Worm (Caenorhabditis elegans) whole organism, L1 larva: Measurements from ENCODE around the gene T19C9.8.

ENCODE experiments used
- C16A3.4 ChIP-seq: fragments of 150-350 bp; optimal IDR thresholded peaks from 2 replicates; lab custom pipeline; 2014; ENCODE audit warnings: missing biosample characterization, missing genetic modification characterization
- Y116A8C.19 ChIP-seq: sonication (generic microtip); optimal IDR thresholded peaks from 2 replicates; lab custom pipeline; 2016; ENCODE audit warnings: missing compliant biosample characterization, missing genetic modification characterization, borderline replicate concordance
- alr-1 ChIP-seq: fragments of 200-800 bp; sonication (Bioruptor generic); optimal IDR thresholded peaks from 2 replicates; lab custom pipeline; 2018; ENCODE audit warnings: borderline replicate concordance, mild to moderate bottlenecking, missing genetic modification characterization, missing compliant biosample characterization
- ceh-88 ChIP-seq: fragments of 200-800 bp; sonication (Bioruptor generic); IDR thresholded peaks from 2 replicates; pipeline ENCODE4 v1.3.6; 2022; ENCODE audit warnings: missing genetic modification characterization, missing compliant biosample characterization
- ces-1 ChIP-seq: fragments of 150-350 bp; optimal IDR thresholded peaks from 2 replicates; lab custom pipeline; 2014; ENCODE audit warnings: missing biosample characterization, missing genetic modification reagents, missing genetic modification characterization
- dpl-1 ChIP-seq, 3 experiments: fragments of 150-350 bp in 2 of 3; sonication (generic microtip) in 1 of 3; optimal IDR thresholded peaks; 2 replicates each; lab custom pipeline; 2014 to 2017; ENCODE audit warnings: missing biosample characterization in 3 of 3, missing genetic modification characterization in 3 of 3, missing genetic modification reagents in 3 of 3
- dsc-1 ChIP-seq: sonication (generic microtip); optimal IDR thresholded peaks from 2 replicates; lab custom pipeline; 2016; ENCODE audit warnings: mild to moderate bottlenecking, missing genetic modification characterization, missing compliant biosample characterization
- efl-1 ChIP-seq, 4 experiments: fragments of 150-350 bp; optimal IDR thresholded peaks in 3 of 4; peaks in 1 of 4; 1 replicate in 1 of 4; 2 replicates in 3 of 4; lab custom pipeline; 2014; ENCODE audit warnings: missing biosample characterization in 2 of 4, missing genetic modification characterization in 2 of 4, missing genetic modification reagents in 2 of 4
- egl-13 ChIP-seq: sonication (generic microtip); optimal IDR thresholded peaks from 2 replicates; lab custom pipeline; 2016; ENCODE audit warnings: missing genotype, missing genetic modification reagents, missing genetic modification characterization, missing compliant biosample characterization
- elt-3 ChIP-seq, 6 experiments: fragments of 150-350 bp in 1 of 6; sonication (generic microtip); optimal IDR thresholded peaks; 2 replicates each; lab custom pipeline; 2017 to 2018; ENCODE audit warnings: missing biosample characterization in 6 of 6, missing genetic modification characterization in 6 of 6, inconsistent platforms in 1 of 6
- ets-5 ChIP-seq: fragments of 200-800 bp; sonication (Bioruptor generic); IDR thresholded peaks from 2 replicates; pipeline ENCODE4 v1.3.6; 2022; ENCODE audit warnings: missing genetic modification characterization, missing compliant biosample characterization
- fkh-4 ChIP-seq: sonication (generic microtip); optimal IDR thresholded peaks from 2 replicates; lab custom pipeline; 2016; ENCODE audit warnings: missing compliant biosample characterization, missing genetic modification characterization, borderline replicate concordance
- fos-1 ChIP-seq: fragments of 150-350 bp; optimal IDR thresholded peaks from 2 replicates; lab custom pipeline; 2014; ENCODE audit warnings: missing biosample characterization, missing genetic modification characterization
- grh-1 ChIP-seq: fragments of 200-800 bp; sonication (Bioruptor generic); IDR thresholded peaks from 2 replicates; pipeline ENCODE4 v1.3.6; 2022; ENCODE audit warnings: missing genetic modification reagents, missing genetic modification characterization, missing compliant biosample characterization
- hlh-17 ChIP-seq: fragments of 200-800 bp; sonication (Bioruptor generic); optimal IDR thresholded peaks from 2 replicates; lab custom pipeline; 2018; ENCODE audit warnings: missing genetic modification characterization, mild to moderate bottlenecking, missing compliant biosample characterization, moderate library complexity, borderline replicate concordance
- hlh-4 ChIP-seq: sonication (generic microtip); optimal IDR thresholded peaks from 2 replicates; lab custom pipeline; 2016; ENCODE audit warnings: mild to moderate bottlenecking, missing genetic modification characterization, missing compliant biosample characterization
- hpl-2 ChIP-seq: fragments of 150-350 bp; optimal IDR thresholded peaks from 2 replicates; lab custom pipeline; 2014; ENCODE audit warnings: missing biosample characterization, missing genetic modification reagents, missing genetic modification characterization
- lin-13 ChIP-seq: fragments of 150-350 bp; optimal IDR thresholded peaks from 2 replicates; lab custom pipeline; 2014; ENCODE audit warnings: missing biosample characterization, missing genetic modification reagents, missing genetic modification characterization
- lin-14 ChIP-seq: fragments of 200-800 bp; sonication (Bioruptor generic); optimal IDR thresholded peaks from 2 replicates; lab custom pipeline; 2018; ENCODE audit warnings: mild to moderate bottlenecking, missing genetic modification characterization, moderate library complexity, missing compliant biosample characterization
- lin-39 ChIP-seq: fragments of 150-350 bp; optimal IDR thresholded peaks from 2 replicates; lab custom pipeline; 2014; ENCODE audit warnings: missing biosample characterization, missing genetic modification reagents, missing genetic modification characterization
- lir-3 ChIP-seq: sonication (generic microtip); optimal IDR thresholded peaks from 2 replicates; lab custom pipeline; 2016; ENCODE audit warnings: mild to moderate bottlenecking, missing genetic modification characterization, moderate library complexity, missing compliant biosample characterization; ENCODE audit not compliant: poor library complexity
- mdl-1 ChIP-seq, 2 experiments: fragments of 150-350 bp; optimal IDR thresholded peaks; 2 replicates each; lab custom pipeline; 2014 to 2017; ENCODE audit warnings: missing biosample characterization in 2 of 2, missing genetic modification characterization in 2 of 2, inconsistent platforms in 1 of 2
- mep-1 ChIP-seq: fragments of 150-350 bp; optimal IDR thresholded peaks from 2 replicates; lab custom pipeline; 2014; ENCODE audit warnings: missing biosample characterization, missing genetic modification characterization
- nhr-19 ChIP-seq: fragments of 200-800 bp; sonication (Bioruptor generic); conservative IDR thresholded peaks from 2 replicates; pipeline ENCODE4 v1.3.6; 2022; ENCODE audit warnings: missing genetic modification characterization, missing compliant biosample characterization
- nhr-20 ChIP-seq: sonication (generic microtip); optimal IDR thresholded peaks from 2 replicates; lab custom pipeline; 2016; ENCODE audit warnings: mild to moderate bottlenecking, missing genetic modification characterization, missing compliant biosample characterization
- nhr-28 ChIP-seq: fragments of 150-350 bp; optimal IDR thresholded peaks from 2 replicates; lab custom pipeline; 2014; ENCODE audit warnings: missing biosample characterization, missing genetic modification characterization
- nhr-84 ChIP-seq: sonication (generic microtip); optimal IDR thresholded peaks from 2 replicates; lab custom pipeline; 2017; ENCODE audit warnings: missing biosample characterization, missing genetic modification characterization
- nhr-90 ChIP-seq: sonication (generic microtip); optimal IDR thresholded peaks from 2 replicates; lab custom pipeline; 2016; ENCODE audit warnings: mild to moderate bottlenecking, missing genetic modification characterization, missing compliant biosample characterization; ENCODE audit not compliant: poor library complexity
- pag-3 ChIP-seq: sonication (generic microtip); optimal IDR thresholded peaks from 2 replicates; lab custom pipeline; 2017; ENCODE audit warnings: missing genetic modification characterization, mild to moderate bottlenecking, missing compliant biosample characterization, antibody characterized with exemption, borderline replicate concordance; ENCODE audit not compliant: insufficient read depth
- pqm-1 ChIP-seq: sonication (generic microtip); optimal IDR thresholded peaks from 3 replicates; lab custom pipeline; 2017; ENCODE audit warnings: missing biosample characterization, missing genetic modification characterization
- snpc-4 ChIP-seq: fragments of 150-350 bp; optimal IDR thresholded peaks from 2 replicates; lab custom pipeline; 2014; ENCODE audit warnings: missing biosample characterization, missing genetic modification characterization
- snu-23 ChIP-seq: sonication (generic microtip); optimal IDR thresholded peaks from 2 replicates; lab custom pipeline; 2016; ENCODE audit warnings: missing genetic modification characterization, missing compliant biosample characterization
- sox-4 ChIP-seq: sonication (generic microtip); optimal IDR thresholded peaks from 2 replicates; lab custom pipeline; 2016; ENCODE audit warnings: missing genetic modification characterization, missing compliant biosample characterization
- unc-86 ChIP-seq: sonication (generic microtip); optimal IDR thresholded peaks from 2 replicates; lab custom pipeline; 2016; ENCODE audit warnings: missing genetic modification characterization, missing compliant biosample characterization
- unc-98 ChIP-seq: fragments of 200-800 bp; sonication (Bioruptor generic); IDR thresholded peaks from 2 replicates; pipeline ENCODE4 v1.3.6; 2022; ENCODE audit warnings: missing genetic modification characterization, missing compliant biosample characterization
- vab-15 ChIP-seq: sonication (generic microtip); optimal IDR thresholded peaks from 2 replicates; lab custom pipeline; 2017; ENCODE audit warnings: missing genotype, mild to moderate bottlenecking, missing genetic modification characterization, missing compliant biosample characterization
- xbp-1 ChIP-seq: sonication (generic microtip); optimal IDR thresholded peaks from 2 replicates; lab custom pipeline; 2016; ENCODE audit warnings: missing genetic modification characterization, missing compliant biosample characterization
- ztf-11 ChIP-seq, 2 experiments: sonication (generic microtip); optimal IDR thresholded peaks; 2 replicates each; lab custom pipeline; 2016 to 2017; ENCODE audit warnings: missing genetic modification characterization in 2 of 2, missing biosample characterization in 1 of 2, missing compliant biosample characterization in 1 of 2

T19C9.8 gene

DNA sequence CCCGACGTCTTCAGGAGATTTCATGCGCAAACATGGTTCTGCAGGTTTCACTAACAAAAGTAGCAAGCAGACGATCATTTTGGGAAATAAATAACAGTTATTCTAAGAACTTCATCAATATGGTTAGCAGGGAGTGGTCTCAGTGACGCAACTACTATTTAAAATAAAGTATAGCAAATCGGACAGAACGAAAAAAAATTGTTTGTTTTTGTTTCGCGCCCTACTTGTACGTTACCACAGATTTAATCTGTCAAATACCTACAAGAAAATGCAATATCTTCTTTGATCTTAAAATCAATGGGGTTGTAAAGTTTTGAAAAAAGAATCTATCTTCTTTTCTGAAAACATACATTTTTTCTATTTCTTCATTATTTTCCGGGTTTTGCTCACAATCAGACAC, 40.0 kb upstream of the T19C9.8 start, which contains the start of gene srz-96:
TSS of gene srz-96 (plus strand) at position 301 of the 400 bp plus-strand sequence.
- TF ChIP-seq lin-39 (tag; lab: Kevin White, UChicago) (no peak), nhr-28 (tag; lab: Kevin White, UChicago) (no peak), ces-1 (GFP tag; lab: Kevin White, UChicago) (no peak), mdl-1 (tag; optimal IDR thresholded peaks at IDR 0.05; lab: Kevin White, UChicago) (no peak), dpl-1 (GFP tag; optimal IDR thresholded peaks at IDR 0.05; lab: Kevin White, UChicago) (no peak), nhr-20 (tag; lab: Kevin White, UChicago) (no peak), nhr-84 (tag; lab: Kevin White, UChicago) (no peak), lin-13 (GFP tag; lab: Kevin White, UChicago) (no peak), alr-1 (tag; lab: Kevin White, UChicago) (no peak), sox-4 (tag; lab: Kevin White, UChicago) (no peak)

DNA sequence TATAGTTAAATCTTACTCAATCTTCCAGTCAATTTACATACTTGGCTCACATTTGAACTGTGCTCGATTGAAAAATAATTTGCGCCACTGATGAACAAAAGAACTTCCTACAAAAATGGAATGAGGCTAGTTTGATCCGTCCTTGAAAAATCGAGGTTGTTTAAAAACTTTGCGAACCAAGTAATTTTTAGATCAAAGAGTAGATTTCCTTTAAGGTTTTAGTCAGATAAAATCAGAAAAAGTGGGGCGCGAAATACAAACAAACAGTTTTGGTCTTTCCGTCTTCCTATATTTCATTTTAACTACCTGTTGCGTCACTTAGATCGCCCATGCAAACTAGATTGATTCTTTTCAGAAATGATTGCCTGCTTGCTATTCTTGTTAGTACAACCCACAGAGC, 37.0 kb upstream of the T19C9.8 start, which contains the start of gene Y68A4A.10:
TSS of gene Y68A4A.10 (plus strand) at position 301 of the 400 bp plus-strand sequence.
- TF ChIP-seq grh-1 (GFP tag; lab: Robert Waterston, UW) = no peak
- no peak for TF ChIP-seq efl-1 (optimal IDR thresholded peaks at IDR 0.05; lab: Kevin White, UChicago)
- no peak for TF ChIP-seq efl-1 (GFP tag; optimal IDR thresholded peaks at IDR 0.05 in 1 of 2; lab: Kevin White, UChicago)
- TF ChIP-seq elt-3 (tag; optimal IDR thresholded peaks at IDR 0.05; lab: Kevin White, UChicago) = no peak
- TF ChIP-seq dsc-1 (tag; lab: Kevin White, UChicago) = no peak

DNA sequence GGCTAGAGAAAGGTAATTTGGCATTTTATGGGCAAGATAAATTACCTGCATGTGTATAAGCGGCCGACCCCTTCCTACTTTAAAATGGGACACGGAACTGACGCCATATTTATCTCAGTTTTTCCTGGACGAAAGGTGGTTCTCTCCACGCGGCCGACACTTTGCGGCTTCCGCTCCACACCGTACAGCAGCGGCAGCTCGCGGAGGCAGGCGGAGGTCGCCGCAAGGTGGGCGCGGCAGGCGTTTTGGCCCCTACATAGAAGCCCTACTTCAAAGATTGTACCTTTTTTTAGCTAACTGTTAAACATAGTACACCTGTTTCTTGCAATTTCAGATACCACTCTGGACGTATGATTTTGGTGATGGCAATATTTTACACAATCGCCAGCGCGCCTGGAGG, 32.4 kb upstream of the T19C9.8 start:
- TF ChIP-seq unc-86 (tag; lab: Kevin White, UChicago) (no peak), nhr-28 (tag; lab: Kevin White, UChicago) (no peak), vab-15 (tag; lab: Kevin White, UChicago) (no peak), dsc-1 (tag; lab: Kevin White, UChicago) (no peak), lin-14 (no peak), unc-98 (GFP tag; lab: Robert Waterston, UW) (no peak), fkh-4 (tag; lab: Kevin White, UChicago) (no peak), Y116A8C.19 (tag; lab: Kevin White, UChicago) (no peak), hpl-2 (GFP tag; lab: Kevin White, UChicago) (no peak), fos-1 (no peak), pqm-1 (tag; lab: Kevin White, UChicago) (no peak), egl-13 (tag; lab: Kevin White, UChicago) (no peak), grh-1 (GFP tag; lab: Robert Waterston, UW) (no peak)

DNA sequence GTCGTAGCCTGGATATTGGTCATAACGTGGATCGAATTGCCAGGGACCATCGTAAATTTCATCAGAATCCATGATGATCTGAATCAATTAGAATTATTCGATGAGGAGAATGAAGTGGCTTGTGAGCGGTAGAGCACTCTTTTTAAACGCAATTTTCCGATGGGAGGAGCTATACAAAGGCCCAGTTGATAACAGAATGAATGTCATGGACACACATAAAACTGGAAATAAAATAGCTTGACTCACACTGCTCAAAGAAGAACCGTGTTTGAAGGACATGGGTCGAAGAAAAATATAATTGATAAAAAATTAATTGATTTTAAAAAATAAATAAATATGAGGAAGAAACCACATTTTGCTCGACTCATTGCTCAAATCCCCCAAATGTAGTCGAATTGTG, 30.9 kb upstream of the T19C9.8 start, which contains the start of gene Y68A4A.13:
TSS of gene Y68A4A.13 (minus strand) at position 101 of the 400 bp plus-strand sequence.
- TF ChIP-seq efl-1 (optimal IDR thresholded peaks at IDR 0.05; lab: Kevin White, UChicago) (no peak), efl-1 (GFP tag; optimal IDR thresholded peaks at IDR 0.05 in 1 of 2; lab: Kevin White, UChicago) (no peak), mdl-1 (tag; optimal IDR thresholded peaks at IDR 0.05; lab: Kevin White, UChicago) (no peak), fkh-4 (tag; lab: Kevin White, UChicago) (no peak), C16A3.4 (tag; lab: Kevin White, UChicago) (no peak), ets-5 (no peak), nhr-19 (no peak), hpl-2 (GFP tag; lab: Kevin White, UChicago) (no peak), sox-4 (tag; lab: Kevin White, UChicago) (no peak), vab-15 (tag; lab: Kevin White, UChicago) (no peak), ztf-11 (tag; optimal IDR thresholded peaks at IDR 0.05; lab: Kevin White, UChicago) (no peak)
- TF ChIP-seq, all 84 proteins: peak for 0

DNA sequence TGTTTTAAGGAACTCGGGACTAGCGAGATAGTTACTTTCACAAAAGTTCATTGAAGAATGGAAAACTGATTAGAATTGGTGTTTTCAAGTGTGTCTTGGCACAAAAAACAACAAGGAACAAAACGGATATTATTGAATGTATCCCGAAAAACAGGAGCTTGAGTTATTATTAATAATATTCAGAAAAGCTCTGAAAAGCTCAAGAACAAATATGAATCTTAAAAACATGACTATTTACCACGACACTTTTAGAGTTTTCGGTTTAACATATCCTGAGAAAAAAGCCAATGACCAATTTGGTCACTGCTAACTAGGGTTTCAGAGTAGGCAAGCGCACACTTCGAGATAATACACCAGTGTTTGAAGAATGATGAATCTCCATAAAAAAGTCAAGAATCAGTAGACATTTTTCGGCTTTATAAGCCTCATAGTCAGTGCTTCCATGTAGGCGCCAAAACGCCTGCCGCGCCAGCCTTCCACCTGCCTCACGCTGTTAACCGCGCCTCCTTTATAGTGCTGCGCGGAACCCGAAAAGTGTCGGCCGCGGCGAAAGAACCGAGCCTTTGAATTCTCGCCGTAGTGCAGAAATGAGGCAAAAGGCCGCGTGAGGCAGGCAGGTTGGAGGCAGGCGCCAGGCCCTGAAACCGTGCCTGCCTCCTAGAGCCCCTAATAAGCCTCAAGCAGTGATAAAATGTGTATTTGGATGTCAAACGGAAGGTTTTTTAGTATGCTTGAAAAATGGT, 26.7 kb upstream of the T19C9.8 start, which contains the start of gene srh-236:
TSS of gene srh-236 (minus strand) at position 51 of the 743 bp plus-strand sequence.
- TF ChIP-seq lir-3 (tag; lab: Kevin White, UChicago) (no peak), Y116A8C.19 (tag; lab: Kevin White, UChicago) (no peak), alr-1 (tag; lab: Kevin White, UChicago) (no peak), pag-3 (no peak), ceh-88 (GFP tag; lab: Robert Waterston, UW) (no peak), mep-1 (tag; lab: Kevin White, UChicago) (no peak), snpc-4 (tag; lab: Kevin White, UChicago) (no peak), egl-13 (tag; lab: Kevin White, UChicago) (no peak), hlh-17 (GFP tag; lab: Kevin White, UChicago) (no peak), lin-14 (no peak), vab-15 (tag; lab: Kevin White, UChicago) (no peak), snu-23 (GFP tag; lab: Kevin White, UChicago) (no peak), nhr-90 (tag; lab: Kevin White, UChicago) (no peak), xbp-1 (tag; lab: Kevin White, UChicago) (no peak), hlh-4 (tag; lab: Kevin White, UChicago) (no peak)
